Worm (Caenorhabditis elegans): ENCODE results near the gene F09E5.14.

Gene F09E5.14

ce11 chrII:5389831-5390323, 45.2 kb upstream of the F09E5.14 start, which contains the start of gene ndx-6 (continued):
- TF ChIP-seq skn-1 (tag; optimal IDR thresholded peaks at IDR 0.05) (peak; percentile 57), ceh-28 (tag; optimal IDR thresholded peaks at IDR 0.05) (peak; percentile 55), ceh-9 (tag; optimal IDR thresholded peaks at IDR 0.05) (no peak), zag-1 (tag; optimal IDR thresholded peaks at IDR 0.05) (no peak), ZK546.5 (tag; optimal IDR thresholded peaks at IDR 0.05) (no peak), hmg-11 (tag; optimal IDR thresholded peaks at IDR 0.05) (peak; percentile 51), ztf-4 (tag; optimal IDR thresholded peaks at IDR 0.05) (peak; percentile 58), elt-2 (tag; optimal IDR thresholded peaks at IDR 0.05) (peak; percentile 79), egl-27 (tag; optimal IDR thresholded peaks at IDR 0.05) (no peak), ceh-82 (tag; optimal IDR thresholded peaks at IDR 0.05) (peak; percentile 11), unc-39 (tag; optimal IDR thresholded peaks at IDR 0.05) (no peak), fkh-10 (GFP tag; optimal IDR thresholded peaks at IDR 0.05) (no peak), elt-1 (tag; optimal IDR thresholded peaks at IDR 0.05) (no peak), nfya-1 (tag; optimal IDR thresholded peaks at IDR 0.05; ENCODE audit: insufficient read depth) (peak; percentile 82), jun-1 (tag; optimal IDR thresholded peaks at IDR 0.05) (peak; percentile 71), eor-1 (tag; optimal IDR thresholded peaks at IDR 0.05) (no peak)

ce11 chrII:5388786-5389421, 44.2 kb upstream of the F09E5.14 start, which contains the start of gene rsp-4:
Gene rsp-4, minus strand, starts transcription at chrII:5388836.
- TF ChIP-seq nhr-77 (tag; optimal IDR thresholded peaks at IDR 0.05) (no peak), ZK546.5 (tag; optimal IDR thresholded peaks at IDR 0.05) (no peak), elt-1 (tag; optimal IDR thresholded peaks at IDR 0.05) (no peak), ceh-82 (tag; optimal IDR thresholded peaks at IDR 0.05) (no peak)

ce11 chrII:5387217-5387616, 42.5 kb upstream of the F09E5.14 start, which contains the start of gene ccpp-6:
Gene ccpp-6, minus strand, starts transcription at chrII:5387317.
- TF ChIP-seq elt-2 (tag; optimal IDR thresholded peaks at IDR 0.05): peak; percentile 3
- no peak for TF ChIP-seq nhr-77 (tag; optimal IDR thresholded peaks at IDR 0.05)

- TF ChIP-seq nhr-23 (tag; optimal IDR thresholded peaks at IDR 0.05): peak; percentile 0
- TF ChIP-seq nhr-43 (tag; optimal IDR thresholded peaks at IDR 0.05; ENCODE audit: poor library complexity, severe bottlenecking): peak; percentile 8
- no peak for TF ChIP-seq eor-1 (tag; optimal IDR thresholded peaks at IDR 0.05)
These were observed 39.6 kb upstream of the F09E5.14 start for ce11 chrII:5384282-5384681.

ce11 chrII:5379614-5380077, 35.0 kb upstream of the F09E5.14 start, which contains the start of gene pkc-3:
Gene pkc-3, plus strand, starts transcription at chrII:5380027.
- TF ChIP-seq snpc-4 (tag; optimal IDR thresholded peaks at IDR 0.05): peak; percentile 18
- TF ChIP-seq fos-1 (tag; optimal IDR thresholded peaks at IDR 0.05): peak; percentile 80
- no peak for TF ChIP-seq zag-1 (tag; optimal IDR thresholded peaks at IDR 0.05)
- TF ChIP-seq daf-12 (tag; optimal IDR thresholded peaks at IDR 0.05): no peak
- peak; percentile 37 for TF ChIP-seq ceh-28 (tag; optimal IDR thresholded peaks at IDR 0.05)
- no peak for TF ChIP-seq ztf-11 (tag; optimal IDR thresholded peaks at IDR 0.05)
- TF ChIP-seq elt-3 (tag; optimal IDR thresholded peaks at IDR 0.05): peak in 2 of 3 experiments; percentile 17 to 30
- peak; percentile 89 for TF ChIP-seq nhr-23 (tag; optimal IDR thresholded peaks at IDR 0.05)
- TF ChIP-seq jun-1 (tag; optimal IDR thresholded peaks at IDR 0.05): peak; percentile 77
- TF ChIP-seq nhr-11 (tag; optimal IDR thresholded peaks at IDR 0.05): no peak
- TF ChIP-seq nfya-1 (tag; optimal IDR thresholded peaks at IDR 0.05; ENCODE audit: insufficient read depth): peak; percentile 53
- peak; percentile 7 for TF ChIP-seq R02D3.7 (tag; optimal IDR thresholded peaks at IDR 0.05)
- no peak for TF ChIP-seq skn-1 (tag; optimal IDR thresholded peaks at IDR 0.05)
- peak; percentile 96 for TF ChIP-seq ama-1 (optimal IDR thresholded peaks at IDR 0.05)
- TF ChIP-seq nhr-43 (tag; optimal IDR thresholded peaks at IDR 0.05; ENCODE audit: poor library complexity, severe bottlenecking): peak; percentile 51
- no peak for TF ChIP-seq unc-39 (tag; optimal IDR thresholded peaks at IDR 0.05)
- peak; percentile 98 for TF ChIP-seq nhr-25 (tag; optimal IDR thresholded peaks at IDR 0.05)
- TF ChIP-seq ceh-9 (tag; optimal IDR thresholded peaks at IDR 0.05): no peak
- TF ChIP-seq elt-2 (tag; optimal IDR thresholded peaks at IDR 0.05): peak; percentile 85
- no peak for TF ChIP-seq mdl-1 (tag; optimal IDR thresholded peaks at IDR 0.05)
- TF ChIP-seq lin-15B (tag; optimal IDR thresholded peaks at IDR 0.05): peak; percentile 75
- TF ChIP-seq ztf-4 (tag; optimal IDR thresholded peaks at IDR 0.05): peak; percentile 26
- peak; percentile 45 for TF ChIP-seq tbx-2 (tag; optimal IDR thresholded peaks at IDR 0.05)
- TF ChIP-seq egl-27 (tag; optimal IDR thresholded peaks at IDR 0.05): no peak
- peak; percentile 50 for TF ChIP-seq pqm-1 (tag; optimal IDR thresholded peaks at IDR 0.05)
- peak; percentile 81 for TF ChIP-seq hmg-11 (tag; optimal IDR thresholded peaks at IDR 0.05)
- TF ChIP-seq pha-4 (tag; optimal IDR thresholded peaks at IDR 0.05): peak; percentile 94
